Fruit fly (Drosophila melanogaster): ENCODE measurements around the gene Cdc42.

Gene Cdc42

dm6 chrX:19665684-19666141 lies 31.2 kb upstream of the Cdc42 start:
- TF ChIP-seq CG14655 (GFP tag; optimal IDR thresholded peaks at IDR 0.05) (peak; percentile 36), CG4496 (GFP tag; IDR thresholded peaks at IDR 0.05) (peak; percentile 72), rn (GFP tag; IDR thresholded peaks at IDR 0.05) (0 out of 2 replicates have a peak, but pooled peaks have one; percentile 27), Snoo (tag; optimal IDR thresholded peaks at IDR 0.05) (peak; percentile 43), Pif1A (GFP tag; optimal IDR thresholded peaks at IDR 0.05) (no peak), D1 (tag; optimal IDR thresholded peaks at IDR 0.05) (no peak), CG17806 (tag; optimal IDR thresholded peaks at IDR 0.05) (no peak), CG8159 (tag; optimal IDR thresholded peaks at IDR 0.05) (peak; percentile 32), CG12605 (GFP tag; IDR thresholded peaks at IDR 0.05) (peak; percentile 50), CG15710 (tag; optimal IDR thresholded peaks at IDR 0.05) (peak; percentile 15), Pif1B (GFP tag; optimal IDR thresholded peaks at IDR 0.05) (peak; percentile 6), CG13204 (GFP tag; optimal IDR thresholded peaks at IDR 0.05) (peak; percentile 77), CG8301 (tag; optimal IDR thresholded peaks at IDR 0.05) (peak; percentile 11), CG32121 (GFP tag; IDR thresholded peaks at IDR 0.05) (peak; percentile 48; the same call in 1 of the 2 replicates), fd96Ca (GFP tag; IDR thresholded peaks at IDR 0.05) (peak; percentile 74), CG10348 (GFP tag; IDR thresholded peaks at IDR 0.05) (no peak), CG34367 (tag; optimal IDR thresholded peaks at IDR 0.05) (no peak), gl (tag; optimal IDR thresholded peaks at IDR 0.05) (no peak), Ets98B (GFP tag; IDR thresholded peaks at IDR 0.05) (peak; percentile 61; the same call in 1 of the 2 replicates), EcR (GFP tag; optimal IDR thresholded peaks at IDR 0.05) (peak; percentile 46), CG9948 (tag; optimal IDR thresholded peaks at IDR 0.05) (no peak)

DNA sequence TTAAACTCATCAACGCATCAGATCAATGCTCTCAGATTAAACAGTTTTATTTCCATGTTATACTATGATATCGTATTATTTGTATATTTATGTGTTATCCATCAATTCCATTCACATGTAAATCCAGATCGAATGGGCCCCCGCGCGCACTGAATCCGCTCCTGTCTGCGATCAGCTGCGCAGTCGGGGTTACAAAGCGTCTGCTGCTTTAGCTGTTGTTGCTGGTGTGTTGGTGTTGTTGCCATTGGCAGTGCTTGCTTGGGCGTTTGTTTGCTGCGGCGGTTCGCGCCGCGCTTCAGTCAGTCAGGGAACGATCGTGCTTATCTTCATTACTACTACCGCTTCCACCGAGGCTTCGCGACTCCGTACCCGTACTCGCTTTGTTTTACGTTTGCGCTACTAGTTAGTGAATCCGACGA lies 29.9 kb upstream of the Cdc42 start, which contains the start of gene Zw:
Zw (plus strand) TSS at position 262 of the 419 bp plus-strand sequence.
- TF ChIP-seq Pif1B (GFP tag; optimal IDR thresholded peaks at IDR 0.05) (peak; percentile 14), CG15710 (tag; optimal IDR thresholded peaks at IDR 0.05) (peak; percentile 36), CG12605 (GFP tag; IDR thresholded peaks at IDR 0.05) (no peak), CG8301 (tag; optimal IDR thresholded peaks at IDR 0.05) (peak; percentile 36), CG10348 (GFP tag; IDR thresholded peaks at IDR 0.05) (no peak), rn (GFP tag; IDR thresholded peaks at IDR 0.05) (0 out of 2 replicates have a peak, but pooled peaks have one; percentile 34), EcR (GFP tag; optimal IDR thresholded peaks at IDR 0.05) (peak; percentile 28), gl (tag; optimal IDR thresholded peaks at IDR 0.05) (no peak), Ets98B (GFP tag; IDR thresholded peaks at IDR 0.05) (peak; percentile 72), CG13204 (GFP tag; optimal IDR thresholded peaks at IDR 0.05) (peak; percentile 95), Pif1A (GFP tag; optimal IDR thresholded peaks at IDR 0.05) (peak; percentile 67), CG14655 (GFP tag; optimal IDR thresholded peaks at IDR 0.05) (peak; percentile 52), CG32121 (GFP tag; IDR thresholded peaks at IDR 0.05) (peak; percentile 25; the same call in 1 of the 2 replicates), Snoo (tag; optimal IDR thresholded peaks at IDR 0.05) (peak; percentile 40), CG17806 (tag; optimal IDR thresholded peaks at IDR 0.05) (peak; percentile 38), CG8159 (tag; optimal IDR thresholded peaks at IDR 0.05) (peak; percentile 45), fd96Ca (GFP tag; IDR thresholded peaks at IDR 0.05) (peak; percentile 74), D1 (tag; optimal IDR thresholded peaks at IDR 0.05) (no peak), CG9948 (tag; optimal IDR thresholded peaks at IDR 0.05) (peak; percentile 26), CG4496 (GFP tag; IDR thresholded peaks at IDR 0.05) (peak; percentile 75), CG34367 (tag; optimal IDR thresholded peaks at IDR 0.05) (peak; percentile 29)

dm6 chrX:19667444-19668104 lies 29.3 kb upstream of the Cdc42 start:
- TF ChIP-seq CG17806 (tag; optimal IDR thresholded peaks at IDR 0.05), result no peak
- no peak for TF ChIP-seq CG8159 (tag; optimal IDR thresholded peaks at IDR 0.05)
- TF ChIP-seq EcR (GFP tag; optimal IDR thresholded peaks at IDR 0.05), result no peak
- no peak for TF ChIP-seq fd96Ca (GFP tag; IDR thresholded peaks at IDR 0.05)
- no peak for TF ChIP-seq Snoo (tag; optimal IDR thresholded peaks at IDR 0.05)
- TF ChIP-seq CG4496 (GFP tag; IDR thresholded peaks at IDR 0.05), result no peak
- no peak for TF ChIP-seq CG14655 (GFP tag; optimal IDR thresholded peaks at IDR 0.05)
- TF ChIP-seq CG32121 (GFP tag; IDR thresholded peaks at IDR 0.05), result no peak
- no peak for TF ChIP-seq CG34367 (tag; optimal IDR thresholded peaks at IDR 0.05)
- TF ChIP-seq CG8301 (tag; optimal IDR thresholded peaks at IDR 0.05), result no peak
- TF ChIP-seq D1 (tag; optimal IDR thresholded peaks at IDR 0.05), result no peak
- TF ChIP-seq CG15710 (tag; optimal IDR thresholded peaks at IDR 0.05), result no peak

- peak; percentile 96 for TF ChIP-seq CG9948 (tag; optimal IDR thresholded peaks at IDR 0.05)
- TF ChIP-seq CG8301 (tag; optimal IDR thresholded peaks at IDR 0.05), result peak; percentile 93
- peak; percentile 98 for TF ChIP-seq CG15710 (tag; optimal IDR thresholded peaks at IDR 0.05)
- TF ChIP-seq CG8159 (tag; optimal IDR thresholded peaks at IDR 0.05), result peak; percentile 95
- peak; percentile 87 for TF ChIP-seq CG10348 (GFP tag; IDR thresholded peaks at IDR 0.05)
- peak; percentile 98 for TF ChIP-seq Pif1A (GFP tag; optimal IDR thresholded peaks at IDR 0.05)
- TF ChIP-seq D1 (tag; optimal IDR thresholded peaks at IDR 0.05), result no peak
- TF ChIP-seq CG14655 (GFP tag; optimal IDR thresholded peaks at IDR 0.05), result peak; percentile 95
- peak; percentile 96 for TF ChIP-seq gl (tag; optimal IDR thresholded peaks at IDR 0.05)
- TF ChIP-seq EcR (GFP tag; optimal IDR thresholded peaks at IDR 0.05), result peak; percentile 75
- peak; percentile 97 for TF ChIP-seq Ets98B (GFP tag; IDR thresholded peaks at IDR 0.05)
- peak; percentile 92 for TF ChIP-seq rn (GFP tag; IDR thresholded peaks at IDR 0.05)
- peak; percentile 98 for TF ChIP-seq fd96Ca (GFP tag; IDR thresholded peaks at IDR 0.05)
- TF ChIP-seq CG32121 (GFP tag; IDR thresholded peaks at IDR 0.05), result peak; percentile 94
- peak; percentile 97 for TF ChIP-seq CG4496 (GFP tag; IDR thresholded peaks at IDR 0.05)
- peak; percentile 96 for TF ChIP-seq CG12605 (GFP tag; IDR thresholded peaks at IDR 0.05)
- peak; percentile 99 for TF ChIP-seq Snoo (tag; optimal IDR thresholded peaks at IDR 0.05)
- TF ChIP-seq CG13204 (GFP tag; optimal IDR thresholded peaks at IDR 0.05), result peak; percentile 96
- TF ChIP-seq CG34367 (tag; optimal IDR thresholded peaks at IDR 0.05), result peak; percentile 98
- TF ChIP-seq Pif1B (GFP tag; optimal IDR thresholded peaks at IDR 0.05), result peak; percentile 99
- peak; percentile 97 for TF ChIP-seq CG17806 (tag; optimal IDR thresholded peaks at IDR 0.05)
Measured at dm6 chrX:19668405-19668804, 28.5 kb upstream of the Cdc42 start.

DNA sequence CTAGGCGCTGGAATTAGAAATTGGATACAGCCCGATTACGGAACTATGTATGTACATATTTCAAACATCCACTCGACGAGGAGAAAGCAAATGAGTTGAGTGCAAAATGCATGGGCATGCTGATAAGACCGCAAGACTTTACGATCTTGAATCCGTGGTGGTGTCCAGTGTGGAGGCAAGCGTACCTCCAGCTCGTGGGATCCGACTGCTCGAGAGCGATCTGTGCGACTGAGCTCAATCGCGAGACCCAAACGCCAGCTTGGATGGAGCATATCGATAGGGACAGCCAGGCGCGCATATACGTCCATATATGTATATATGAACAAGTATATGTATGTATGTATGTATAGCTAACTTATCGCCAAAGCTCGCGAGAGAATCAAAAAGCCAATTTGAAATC lies 21.2 kb upstream of the Cdc42 start, which contains the start of gene et:
et (minus strand) TSS at position 230 of the 400 bp plus-strand sequence.
- TF ChIP-seq rn (GFP tag; IDR thresholded peaks at IDR 0.05) (no peak), Snoo (tag; optimal IDR thresholded peaks at IDR 0.05) (no peak), CG8301 (tag; optimal IDR thresholded peaks at IDR 0.05) (no peak), CG34367 (tag; optimal IDR thresholded peaks at IDR 0.05) (no peak), CG32121 (GFP tag; IDR thresholded peaks at IDR 0.05) (no peak), CG4496 (GFP tag; IDR thresholded peaks at IDR 0.05) (no peak)

Measured in whole organism, pupa.